Worm (Caenorhabditis elegans) whole organism, early embryonic: ENCODE data around the gene F15E6.4.

Experiments
- B0310.2 ChIP-seq: sonication (generic microtip); optimal IDR thresholded peaks from 2 replicates; lab custom pipeline; 2016; ENCODE audit warnings: mild to moderate bottlenecking, missing genetic modification characterization, missing compliant biosample characterization
- F13C5.2 ChIP-seq: sonication (generic microtip); optimal IDR thresholded peaks from 2 replicates; lab custom pipeline; 2017; ENCODE audit warnings: mild to moderate bottlenecking, missing genetic modification characterization, inconsistent platforms, missing compliant biosample characterization
- aly-1 ChIP-seq: sonication (generic microtip); optimal IDR thresholded peaks from 2 replicates; lab custom pipeline; 2016; ENCODE audit warnings: missing genetic modification characterization, missing compliant biosample characterization
- ama-1 ChIP-seq: fragments of 150-350 bp; optimal IDR thresholded peaks from 2 replicates; lab custom pipeline; 2014
- ceh-13 ChIP-seq: fragments of 200-800 bp; sonication (Bioruptor generic); optimal IDR thresholded peaks from 2 replicates; lab custom pipeline; 2018; ENCODE audit warnings: mild to moderate bottlenecking, missing genetic modification characterization, missing compliant biosample characterization
- ceh-36 ChIP-seq: sonication (generic microtip); optimal IDR thresholded peaks from 2 replicates; lab custom pipeline; 2016; ENCODE audit warnings: missing genetic modification characterization, inconsistent platforms, missing compliant biosample characterization
- ets-7 ChIP-seq: sonication (generic microtip); optimal IDR thresholded peaks from 2 replicates; lab custom pipeline; 2016; ENCODE audit warnings: missing genotype, missing genetic modification characterization, missing compliant biosample characterization
- flt-1 ChIP-seq: fragments of 200-800 bp; sonication (Bioruptor generic); IDR thresholded peaks from 2 replicates; pipeline ENCODE4 v1.3.6; 2022; ENCODE audit warnings: missing genetic modification characterization, missing compliant biosample characterization
- hmbx-1 ChIP-seq: sonication (generic microtip); optimal IDR thresholded peaks from 2 replicates; lab custom pipeline; 2016; ENCODE audit warnings: mild to moderate bottlenecking, missing genetic modification characterization, missing compliant biosample characterization
- hmg-4 ChIP-seq: fragments of 200-800 bp; sonication (Bioruptor generic); optimal IDR thresholded peaks from 2 replicates; lab custom pipeline; 2018; ENCODE audit warnings: mild to moderate bottlenecking, missing genetic modification characterization, missing compliant biosample characterization
- hnd-1 ChIP-seq: sonication (generic microtip); optimal IDR thresholded peaks from 2 replicates; lab custom pipeline; 2016; ENCODE audit warnings: missing genetic modification characterization, missing compliant biosample characterization
- pes-1 ChIP-seq: fragments of 200-800 bp; sonication (Bioruptor generic); IDR thresholded peaks from 2 replicates; pipeline ENCODE4 v1.3.6; 2022; ENCODE audit warnings: missing genetic modification reagents, missing genetic modification characterization, missing compliant biosample characterization
- scrt-1 ChIP-seq: fragments of 200-800 bp; sonication (Bioruptor generic); IDR thresholded peaks from 2 replicates; pipeline ENCODE4 v1.3.6; 2022; ENCODE audit warnings: missing genetic modification characterization, missing compliant biosample characterization
- sea-1 ChIP-seq: fragments of 200-800 bp; sonication (Bioruptor generic); conservative IDR thresholded peaks from 2 replicates; pipeline ENCODE4 v1.3.6; 2022; ENCODE audit warnings: missing genetic modification characterization, missing compliant biosample characterization
- tbx-11 ChIP-seq: fragments of 200-800 bp; sonication (Bioruptor generic); IDR thresholded peaks from 2 replicates; pipeline ENCODE4 v1.3.6; 2022; ENCODE audit warnings: missing genetic modification characterization, missing compliant biosample characterization
- tbx-37 ChIP-seq: fragments of 200-800 bp; sonication (Bioruptor generic); conservative IDR thresholded peaks from 2 replicates; pipeline ENCODE4 v1.3.6; 2022; ENCODE audit warnings: missing genetic modification reagents, missing genetic modification characterization, missing compliant biosample characterization
- tra-4 ChIP-seq: sonication (generic microtip); optimal IDR thresholded peaks from 2 replicates; lab custom pipeline; 2017; ENCODE audit warnings: missing genetic modification characterization, missing compliant biosample characterization

The F15E6.4 gene

ce11 chrIV:4265224-4265623 lies 26.1 kb upstream of the F15E6.4 start, which contains the start of gene F36A4.5:
F36A4.5 (plus strand) TSS chrIV:4265524.
- no peak for TF ChIP-seq ceh-36
- TF ChIP-seq tbx-11: no peak
- TF ChIP-seq hmbx-1 (tag; lab: Kevin White, UChicago): no peak
- TF ChIP-seq tbx-37: no peak
- TF ChIP-seq ceh-13 (GFP tag; lab: Kevin White, UChicago): no peak
- TF ChIP-seq ama-1 (lab: Kevin White, UChicago): no peak
- TF ChIP-seq ets-7 (tag; lab: Kevin White, UChicago): no peak
- no peak for TF ChIP-seq flt-1 (GFP tag; lab: Robert Waterston, UW)
- TF ChIP-seq pes-1 (GFP tag; lab: Robert Waterston, UW): no peak
- TF ChIP-seq sea-1 (GFP tag; lab: Robert Waterston, UW): no peak
- TF ChIP-seq aly-1 (tag; lab: Kevin White, UChicago): no peak

- TF ChIP-seq tra-4 (no peak), B0310.2 (tag; lab: Kevin White, UChicago) (no peak), hmg-4 (GFP tag; lab: Kevin White, UChicago) (no peak), tbx-37 (no peak), ceh-36 (no peak), sea-1 (GFP tag; lab: Robert Waterston, UW) (no peak), ama-1 (lab: Kevin White, UChicago) (no peak), scrt-1 (no peak)
Measured at ce11 chrIV:4265951-4266350, 25.3 kb upstream of the F15E6.4 start.

ce11 chrIV:4267320-4267719 lies 24.0 kb upstream of the F15E6.4 start, which contains the start of gene F36A4.4:
F36A4.4 (plus strand) TSS chrIV:4267620.
- TF ChIP-seq ets-7 (tag; lab: Kevin White, UChicago) (no peak), hnd-1 (no peak), ceh-13 (GFP tag; lab: Kevin White, UChicago) (no peak), B0310.2 (tag; lab: Kevin White, UChicago) (no peak), ceh-36 (no peak), scrt-1 (no peak), ama-1 (lab: Kevin White, UChicago) (no peak), flt-1 (GFP tag; lab: Robert Waterston, UW) (no peak), F13C5.2 (tag; lab: Kevin White, UChicago) (no peak), tbx-37 (no peak), tra-4 (no peak), tbx-11 (no peak)

DNA sequence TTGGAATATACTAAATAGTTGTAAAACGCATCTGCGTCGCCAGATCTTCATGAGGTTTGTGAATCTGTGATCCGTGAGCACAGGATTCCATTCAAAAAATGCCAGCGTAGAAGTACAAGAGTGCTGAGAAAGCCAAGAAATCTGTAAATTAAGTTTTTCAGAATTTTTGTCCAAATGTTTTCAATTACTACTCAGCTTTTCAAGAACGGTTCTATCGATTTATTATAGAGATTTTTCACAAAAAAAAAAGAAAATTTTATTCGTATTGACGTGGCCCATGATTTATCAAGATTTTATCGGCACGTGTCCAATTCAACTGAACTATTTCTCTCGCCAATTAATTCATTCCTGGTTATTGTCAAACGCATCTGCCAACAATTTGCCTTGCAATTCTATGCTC lies 22.0 kb upstream of the F15E6.4 start, which contains the start of gene F36A4.3:
TSS of gene F36A4.3 (plus strand) at position 301 of the 400 bp plus-strand sequence.
- no peak for TF ChIP-seq tbx-37

DNA sequence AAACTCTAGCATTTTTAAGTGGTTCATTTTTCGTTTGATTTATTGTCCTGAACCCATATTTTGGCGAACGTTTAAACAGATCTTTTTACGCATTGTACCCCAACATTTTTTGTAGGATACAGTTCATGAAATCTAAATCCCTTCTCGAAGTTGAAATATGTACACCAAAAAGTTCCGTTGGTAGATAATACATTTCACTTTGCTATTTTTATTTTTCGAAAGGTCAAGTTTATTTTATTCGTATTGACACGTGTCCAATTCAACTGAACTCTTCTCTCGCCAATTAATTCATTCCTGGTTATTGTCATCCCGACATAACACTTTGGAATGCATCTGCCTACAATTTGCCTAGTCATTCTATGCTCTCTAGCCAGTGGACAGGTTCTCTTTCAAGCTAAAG lies 20.3 kb upstream of the F15E6.4 start, which contains the start of gene F36A4.2:
TSS of gene F36A4.2 (plus strand) at position 301 of the 400 bp plus-strand sequence.
- no peak for TF ChIP-seq ceh-36
- no peak for TF ChIP-seq tra-4
- no peak for TF ChIP-seq F13C5.2 (tag; lab: Kevin White, UChicago)
- no peak for TF ChIP-seq sea-1 (GFP tag; lab: Robert Waterston, UW)
- TF ChIP-seq scrt-1: no peak
- TF ChIP-seq tbx-11: no peak

DNA sequence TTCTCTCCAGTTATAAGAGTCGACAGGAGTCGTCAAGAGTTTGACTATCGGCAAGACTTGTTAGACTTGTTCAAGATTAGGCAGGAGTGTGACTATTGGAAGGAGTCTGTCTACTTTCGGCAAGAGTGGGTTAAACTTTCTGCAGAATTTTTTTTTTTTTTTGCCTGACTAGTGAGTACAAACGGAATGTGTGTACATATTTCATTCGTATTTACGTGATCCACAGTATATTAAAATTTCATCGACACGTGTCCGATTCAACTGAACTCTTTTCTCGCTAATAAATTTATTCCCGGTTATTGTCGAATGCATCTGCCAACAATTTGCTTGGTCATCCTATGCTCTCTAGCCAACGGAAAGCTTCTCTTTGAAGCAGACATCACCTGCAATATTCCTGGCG lies 19.1 kb upstream of the F15E6.4 start, which contains the start of gene F36A4.1:
TSS of gene F36A4.1 (plus strand) at position 301 of the 400 bp plus-strand sequence.
- TF ChIP-seq sea-1 (GFP tag; lab: Robert Waterston, UW): no peak

DNA sequence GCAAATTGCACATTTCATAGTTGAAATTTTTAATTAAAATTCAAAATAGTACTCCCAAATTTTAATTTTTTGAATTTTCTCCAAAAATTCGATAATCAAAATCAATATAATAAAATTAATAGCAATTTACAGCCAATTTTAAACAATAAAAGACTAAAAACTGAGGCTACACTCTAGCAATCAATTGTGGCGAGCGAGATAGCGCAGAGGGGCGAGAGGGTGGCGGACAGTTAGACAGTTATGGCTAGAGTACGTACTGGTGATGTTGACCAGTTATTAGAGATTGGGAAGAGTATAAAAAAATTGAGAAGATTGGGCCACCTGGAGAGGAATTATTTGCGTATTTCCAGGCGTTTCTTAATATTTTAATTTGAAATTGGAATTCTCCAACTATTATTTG lies 13.6 kb upstream of the F15E6.4 start, which contains the start of gene nhr-78:
TSS of gene nhr-78 (minus strand) at position 182 of the 400 bp plus-strand sequence.
- no peak for TF ChIP-seq sea-1 (GFP tag; lab: Robert Waterston, UW)
- no peak for TF ChIP-seq hnd-1
- no peak for TF ChIP-seq ama-1 (lab: Kevin White, UChicago)
- TF ChIP-seq tra-4: no peak
- TF ChIP-seq F13C5.2 (tag; lab: Kevin White, UChicago): no peak
- TF ChIP-seq B0310.2 (tag; lab: Kevin White, UChicago): no peak
- no peak for TF ChIP-seq ceh-36
- no peak for TF ChIP-seq hmbx-1 (tag; lab: Kevin White, UChicago)
- no peak for TF ChIP-seq pes-1 (GFP tag; lab: Robert Waterston, UW)
- TF ChIP-seq flt-1 (GFP tag; lab: Robert Waterston, UW): no peak
- TF ChIP-seq ceh-13 (GFP tag; lab: Kevin White, UChicago): no peak
- TF ChIP-seq tbx-11: no peak
- TF ChIP-seq ets-7 (tag; lab: Kevin White, UChicago): no peak
- no peak for TF ChIP-seq scrt-1

ce11 chrIV:4284020-4284419 lies 7.3 kb upstream of the F15E6.4 start, which contains the start of gene F15E6.6:
F15E6.6 (minus strand) TSS chrIV:4284120.
- TF ChIP-seq hmbx-1 (tag; lab: Kevin White, UChicago): no peak

- TF ChIP-seq pes-1 (GFP tag; lab: Robert Waterston, UW) (no peak), ama-1 (lab: Kevin White, UChicago) (no peak), hmbx-1 (tag; lab: Kevin White, UChicago) (no peak), aly-1 (tag; lab: Kevin White, UChicago) (no peak), F13C5.2 (tag; lab: Kevin White, UChicago) (no peak)
Measured at ce11 chrIV:4284989-4285388, 6.3 kb upstream of the F15E6.4 start.
